Worm (Caenorhabditis elegans): ENCODE results near the gene R13A1.5.

R13A1.5 gene

DNA sequence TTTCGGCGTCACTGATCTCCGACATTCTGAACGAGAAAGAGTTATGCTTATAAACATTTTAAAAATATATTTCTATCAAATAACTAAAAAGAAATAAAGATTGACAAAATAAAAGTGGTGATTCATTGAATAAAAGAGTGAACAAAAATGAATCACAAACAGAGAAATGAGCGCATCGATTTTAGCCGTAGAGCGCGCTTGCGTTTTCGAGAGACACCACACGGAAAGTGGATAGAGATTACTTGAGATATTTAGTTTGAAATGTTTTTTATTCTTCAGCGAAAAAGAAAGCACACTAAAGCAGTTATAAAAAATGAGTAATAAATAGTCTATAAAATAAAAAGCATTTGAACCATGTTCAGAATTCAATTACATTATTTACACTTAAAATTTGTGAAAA is 38.6 kb upstream of the R13A1.5 start, which contains the start of gene cap-1:
TSS of gene cap-1 (minus strand) at position 26 of the 400 bp plus-strand sequence.
- TF ChIP-seq nhr-23 (tag; optimal IDR thresholded peaks at IDR 0.05) (peak; percentile 82), tbx-2 (tag; optimal IDR thresholded peaks at IDR 0.05) (no peak), nhr-67 (tag; optimal IDR thresholded peaks at IDR 0.05) (no peak), ztf-4 (tag; optimal IDR thresholded peaks at IDR 0.05) (no peak), snpc-4 (tag; optimal IDR thresholded peaks at IDR 0.05) (peak; percentile 80), elt-2 (tag; optimal IDR thresholded peaks at IDR 0.05) (peak; percentile 33), hmg-11 (tag; optimal IDR thresholded peaks at IDR 0.05) (peak; percentile 72), ama-1 (optimal IDR thresholded peaks at IDR 0.05) (no peak), mml-1 (tag; optimal IDR thresholded peaks at IDR 0.05) (no peak), zag-1 (tag; optimal IDR thresholded peaks at IDR 0.05) (no peak), lin-15B (tag; optimal IDR thresholded peaks at IDR 0.05) (peak; percentile 88), fos-1 (tag; optimal IDR thresholded peaks at IDR 0.05) (peak; percentile 50), pqm-1 (tag; optimal IDR thresholded peaks at IDR 0.05) (peak; percentile 53), unc-62 (GFP tag; optimal IDR thresholded peaks at IDR 0.05) (no peak), egl-5 (tag; optimal IDR thresholded peaks at IDR 0.05) (peak; percentile 52), fkh-10 (GFP tag; optimal IDR thresholded peaks at IDR 0.05) (no peak), aly-2 (tag; optimal IDR thresholded peaks at IDR 0.05) (no peak), mdl-1 (tag; optimal IDR thresholded peaks at IDR 0.05) (no peak), unc-39 (tag; optimal IDR thresholded peaks at IDR 0.05) (no peak), nhr-11 (tag; optimal IDR thresholded peaks at IDR 0.05) (no peak), elt-1 (tag; optimal IDR thresholded peaks at IDR 0.05) (no peak), skn-1 (tag; optimal IDR thresholded peaks at IDR 0.05) (no peak), ceh-28 (tag; optimal IDR thresholded peaks at IDR 0.05) (peak; percentile 73), nfya-1 (tag; optimal IDR thresholded peaks at IDR 0.05; ENCODE audit: insufficient read depth) (peak; percentile 68), nhr-12 (tag; optimal IDR thresholded peaks at IDR 0.05) (no peak), daf-12 (tag; optimal IDR thresholded peaks at IDR 0.05) (no peak), nhr-25 (tag; optimal IDR thresholded peaks at IDR 0.05) (peak; percentile 44), ceh-82 (tag; optimal IDR thresholded peaks at IDR 0.05) (peak; percentile 35), nhr-237 (tag; optimal IDR thresholded peaks at IDR 0.05) (no peak), elt-3 (tag; optimal IDR thresholded peaks at IDR 0.05) (no peak), ceh-9 (tag; optimal IDR thresholded peaks at IDR 0.05) (no peak), fkh-2 (tag; optimal IDR thresholded peaks at IDR 0.05) (no peak), ZK546.5 (tag; optimal IDR thresholded peaks at IDR 0.05) (no peak), R02D3.7 (tag; optimal IDR thresholded peaks at IDR 0.05) (no peak), lsy-12 (tag; optimal IDR thresholded peaks at IDR 0.05) (no peak), nhr-76 (tag; optimal IDR thresholded peaks at IDR 0.05) (no peak), nhr-77 (tag; optimal IDR thresholded peaks at IDR 0.05) (no peak), ztf-11 (tag; optimal IDR thresholded peaks at IDR 0.05) (no peak), egl-27 (tag; optimal IDR thresholded peaks at IDR 0.05) (no peak), lin-39 (tag; optimal IDR thresholded peaks at IDR 0.05) (no peak), sea-2 (GFP tag; optimal IDR thresholded peaks at IDR 0.05) (no peak), ceh-16 (tag; optimal IDR thresholded peaks at IDR 0.05) (no peak), nhr-28 (tag; optimal IDR thresholded peaks at IDR 0.05) (no peak), pha-4 (tag; optimal IDR thresholded peaks at IDR 0.05) (peak; percentile 92), jun-1 (tag; optimal IDR thresholded peaks at IDR 0.05) (peak; percentile 28), nhr-43 (tag; optimal IDR thresholded peaks at IDR 0.05; ENCODE audit: poor library complexity, severe bottlenecking) (no peak), eor-1 (tag; optimal IDR thresholded peaks at IDR 0.05) (no peak)

DNA sequence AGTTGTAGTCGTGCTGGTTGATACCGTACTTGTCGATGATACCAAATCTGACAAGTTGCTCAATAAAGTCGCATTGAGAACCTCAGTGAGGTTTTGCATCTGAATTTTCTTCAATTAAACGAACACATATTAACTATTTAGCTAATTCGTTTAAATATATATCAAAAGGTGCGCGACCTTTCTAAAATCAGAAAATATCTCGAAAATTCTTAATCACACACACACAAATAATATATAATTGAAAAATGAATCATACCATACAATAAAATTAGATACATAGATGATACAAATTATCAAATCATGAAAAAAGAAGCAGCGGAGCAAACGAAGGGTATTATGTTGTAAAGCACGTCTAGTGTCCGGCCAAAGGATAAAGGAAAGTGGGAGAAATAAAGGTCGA is 36.6 kb upstream of the R13A1.5 start, which contains the start of gene D2024.5:
TSS of gene D2024.5 (minus strand) at position 101 of the 400 bp plus-strand sequence.
- no peak for TF ChIP-seq sea-2 (GFP tag; optimal IDR thresholded peaks at IDR 0.05)
- TF ChIP-seq ceh-16 (tag; optimal IDR thresholded peaks at IDR 0.05), result no peak
- TF ChIP-seq zag-1 (tag; optimal IDR thresholded peaks at IDR 0.05), result no peak
- TF ChIP-seq ZK546.5 (tag; optimal IDR thresholded peaks at IDR 0.05), result no peak
- no peak for TF ChIP-seq R02D3.7 (tag; optimal IDR thresholded peaks at IDR 0.05)
- TF ChIP-seq nhr-76 (tag; optimal IDR thresholded peaks at IDR 0.05), result no peak
- no peak for TF ChIP-seq mdl-1 (tag; optimal IDR thresholded peaks at IDR 0.05)
- no peak for TF ChIP-seq pha-4 (tag; optimal IDR thresholded peaks at IDR 0.05)
- TF ChIP-seq unc-62 (GFP tag; optimal IDR thresholded peaks at IDR 0.05), result no peak
- no peak for TF ChIP-seq ceh-82 (tag; optimal IDR thresholded peaks at IDR 0.05)
- TF ChIP-seq skn-1 (tag; optimal IDR thresholded peaks at IDR 0.05), result no peak
- no peak for TF ChIP-seq elt-1 (tag; optimal IDR thresholded peaks at IDR 0.05)
- TF ChIP-seq nhr-77 (tag; optimal IDR thresholded peaks at IDR 0.05), result no peak
- TF ChIP-seq nhr-25 (tag; optimal IDR thresholded peaks at IDR 0.05), result no peak
- no peak for TF ChIP-seq aly-2 (tag; optimal IDR thresholded peaks at IDR 0.05)
- no peak for TF ChIP-seq nhr-23 (tag; optimal IDR thresholded peaks at IDR 0.05)
- no peak for TF ChIP-seq fkh-2 (tag; optimal IDR thresholded peaks at IDR 0.05)

Data from whole organism, L3 larva.